Fruit fly (Drosophila melanogaster) whole organism, wandering third instar larva: ENCODE data around the gene Smyd3.

Experiments
- Abd-B ChIP-seq: fragments of >200 bp; optimal IDR thresholded peaks from 2 replicates; lab custom pipeline; 2017; ENCODE audit warnings: missing biosample characterization, missing genetic modification characterization
- CG32264 ChIP-seq: fragments of 200-800 bp; sonication (Bioruptor generic); optimal IDR thresholded peaks from 2 replicates; lab custom pipeline; 2016; ENCODE audit warnings: missing biosample characterization, missing genetic modification characterization
- CG9705 ChIP-seq: fragments of 200-800 bp; sonication (Bioruptor generic); optimal IDR thresholded peaks from 2 replicates; lab custom pipeline; 2018; ENCODE audit warnings: missing biosample characterization, mild to moderate bottlenecking, missing genetic modification characterization
- CrebA ChIP-seq: fragments of 200-800 bp; sonication (Bioruptor generic); optimal IDR thresholded peaks from 2 replicates; lab custom pipeline; 2016; ENCODE audit warnings: missing biosample characterization, mild to moderate bottlenecking, missing genetic modification characterization, borderline replicate concordance
- Dfd ChIP-seq: fragments of >200 bp; optimal IDR thresholded peaks from 2 replicates; lab custom pipeline; 2017; ENCODE audit warnings: missing biosample characterization, missing genetic modification characterization
- Dif ChIP-seq: fragments of 200-275, 200-300 bp; sonication (Bioruptor generic); optimal IDR thresholded peaks from 2 replicates; lab custom pipeline; 2018; ENCODE audit warnings: missing biosample characterization, missing genetic modification characterization; ENCODE audit not compliant: partially characterized antibody
- GATAd ChIP-seq: sonication (Bioruptor generic); optimal IDR thresholded peaks from 2 replicates; lab custom pipeline; 2016; ENCODE audit warnings: missing biosample characterization, missing genetic modification characterization
- HLH106 ChIP-seq: fragments of 200-800 bp; optimal IDR thresholded peaks from 3 replicates; lab custom pipeline; 2019; ENCODE audit warnings: missing biosample characterization, mild to moderate bottlenecking, missing genetic modification characterization, moderate library complexity
- Hnf4 ChIP-seq: fragments of 200-800 bp; sonication (Bioruptor generic); optimal IDR thresholded peaks from 2 replicates; lab custom pipeline; 2016; ENCODE audit warnings: missing biosample characterization, mild to moderate bottlenecking, missing genetic modification characterization
- Hr78 ChIP-seq: fragments of >200 bp; optimal IDR thresholded peaks from 2 replicates; lab custom pipeline; 2017; ENCODE audit warnings: missing biosample characterization, missing genetic modification characterization
- Hr83 ChIP-seq: fragments of 200-300 bp; sonication (Bioruptor generic); optimal IDR thresholded peaks from 2 replicates; lab custom pipeline; 2016; ENCODE audit warnings: missing biosample characterization, mild to moderate bottlenecking, missing genetic modification characterization, moderate library complexity; ENCODE audit not compliant: poor library complexity, severe bottlenecking
- Jra ChIP-seq: sonication (Bioruptor generic); optimal IDR thresholded peaks from 2 replicates; lab custom pipeline; 2016; ENCODE audit warnings: missing biosample characterization, missing genetic modification characterization
- Mio ChIP-seq: sonication (Bioruptor generic); optimal IDR thresholded peaks from 2 replicates; lab custom pipeline; 2016; ENCODE audit warnings: missing biosample characterization, missing genetic modification characterization
- Myc ChIP-seq: fragments of >200 bp; optimal IDR thresholded peaks from 2 replicates; lab custom pipeline; 2017
- N ChIP-seq: fragments of >200 bp; optimal IDR thresholded peaks from 2 replicates; lab custom pipeline; 2018; ENCODE audit warnings: missing biosample characterization, missing external identifiers, missing genetic modification characterization
- OdsH ChIP-seq: fragments of 200-800 bp; sonication (Bioruptor generic); optimal IDR thresholded peaks from 2 replicates; lab custom pipeline; 2016; ENCODE audit warnings: missing biosample characterization, mild to moderate bottlenecking, missing genetic modification characterization
- Rel ChIP-seq, 2 experiments: fragments of 200-800 bp; sonication (Bioruptor generic) in 1 of 2; optimal IDR thresholded peaks; 2 replicates in 1 of 2; 3 replicates in 1 of 2; lab custom pipeline; 2016 to 2019; ENCODE audit warnings: mild to moderate bottlenecking in 2 of 2, missing biosample characterization in 2 of 2, missing genetic modification characterization in 2 of 2, moderate library complexity in 1 of 2
- Sp1 ChIP-seq: fragments of 200-800 bp; sonication (Bioruptor generic); optimal IDR thresholded peaks from 3 replicates; lab custom pipeline; 2019; ENCODE audit warnings: missing biosample characterization, mild to moderate bottlenecking, missing genetic modification characterization, moderate library complexity
- Vsx2 ChIP-seq: fragments of 200-300, 225-300 bp; sonication (Bioruptor generic); optimal IDR thresholded peaks from 2 replicates; lab custom pipeline; 2018; ENCODE audit warnings: missing biosample characterization, missing genetic modification characterization; ENCODE audit not compliant: partially characterized antibody
- br ChIP-seq: fragments of 200-800 bp; sonication (Bioruptor generic); optimal IDR thresholded peaks from 2 replicates; lab custom pipeline; 2016; ENCODE audit warnings: missing biosample characterization, missing genetic modification characterization
- brk ChIP-seq: fragments of 200-800 bp; sonication (Bioruptor generic); optimal IDR thresholded peaks from 2 replicates; lab custom pipeline; 2016; ENCODE audit warnings: missing biosample characterization, mild to moderate bottlenecking, missing genetic modification characterization
- dl ChIP-seq, 2 experiments: fragments of 175-275, 200-275 bp in 1 of 2; fragments of 200-275 bp in 1 of 2; sonication (Bioruptor generic); optimal IDR thresholded peaks; lab custom pipeline; 2018; ENCODE audit warnings: mild to moderate bottlenecking in 2 of 2, missing biosample characterization in 2 of 2, missing genetic modification characterization in 2 of 2, moderate library complexity in 2 of 2; ENCODE audit not compliant: partially characterized antibody in 2 of 2, insufficient read depth in 1 of 2
- dmrt93B ChIP-seq: fragments of 200-800 bp; sonication (Bioruptor generic); optimal IDR thresholded peaks from 2 replicates; lab custom pipeline; 2018; ENCODE audit warnings: missing biosample characterization, mild to moderate bottlenecking, missing genetic modification characterization
- dsf ChIP-seq: sonication (Bioruptor generic); optimal IDR thresholded peaks from 2 replicates; lab custom pipeline; 2016; ENCODE audit warnings: missing biosample characterization, missing genetic modification characterization, borderline replicate concordance
- ey ChIP-seq: fragments of 200-800 bp; sonication (Bioruptor generic); optimal IDR thresholded peaks from 2 replicates; lab custom pipeline; 2016; ENCODE audit warnings: missing biosample characterization, missing genetic modification characterization
- foxo ChIP-seq, 2 experiments: fragments of 200-800 bp; sonication (Bioruptor generic); optimal IDR thresholded peaks; 2 replicates in 1 of 2; 3 replicates in 1 of 2; lab custom pipeline; 2016 to 2017; ENCODE audit warnings: missing biosample characterization in 2 of 2, missing genetic modification characterization in 2 of 2
- fru ChIP-seq: fragments of 200-800 bp; sonication (Bioruptor generic); optimal IDR thresholded peaks from 3 replicates; lab custom pipeline; 2016; ENCODE audit warnings: missing biosample characterization, mild to moderate bottlenecking, missing genetic modification characterization
- h ChIP-seq: fragments of 200-800 bp; sonication (Bioruptor generic); optimal IDR thresholded peaks from 3 replicates; lab custom pipeline; 2016; ENCODE audit warnings: missing biosample characterization, mild to moderate bottlenecking, missing genetic modification characterization
- jim ChIP-seq: fragments of 175-275, 200-325 bp; sonication (Bioruptor generic); optimal IDR thresholded peaks from 2 replicates; lab custom pipeline; 2016; ENCODE audit warnings: missing biosample characterization, mild to moderate bottlenecking, missing genetic modification characterization
- lola ChIP-seq: fragments of >200 bp; optimal IDR thresholded peaks from 2 replicates; lab custom pipeline; 2017; ENCODE audit warnings: missing biosample characterization, missing genetic modification characterization
- pan ChIP-seq: fragments of >200 bp; optimal IDR thresholded peaks from 2 replicates; lab custom pipeline; 2017
- psq ChIP-seq: fragments of 200-800 bp; sonication (Bioruptor generic); optimal IDR thresholded peaks from 3 replicates; lab custom pipeline; 2017; ENCODE audit warnings: missing biosample characterization, mild to moderate bottlenecking, missing genetic modification characterization, moderate library complexity
- rgr ChIP-seq: fragments of 200-800 bp; sonication (Bioruptor generic); optimal IDR thresholded peaks from 3 replicates; lab custom pipeline; 2016; ENCODE audit warnings: missing biosample characterization, mild to moderate bottlenecking, missing genetic modification characterization
- sage ChIP-seq: fragments of 200-800 bp; sonication (Bioruptor generic); optimal IDR thresholded peaks from 2 replicates; lab custom pipeline; 2016; ENCODE audit warnings: missing biosample characterization, mild to moderate bottlenecking, missing genetic modification characterization
- sv ChIP-seq: fragments of 200-800 bp; sonication (Bioruptor generic); optimal IDR thresholded peaks from 3 replicates; lab custom pipeline; 2016; ENCODE audit warnings: missing biosample characterization, missing genetic modification characterization
- tai ChIP-seq: sonication (Bioruptor generic); optimal IDR thresholded peaks from 2 replicates; lab custom pipeline; 2016; ENCODE audit warnings: missing biosample characterization, missing genetic modification characterization
- usp ChIP-seq: fragments of >200 bp; optimal IDR thresholded peaks from 2 replicates; lab custom pipeline; 2017; ENCODE audit warnings: missing biosample characterization, missing genetic modification characterization
- woc ChIP-seq: sonication (Bioruptor generic); optimal IDR thresholded peaks from 2 replicates; lab custom pipeline; 2016; ENCODE audit warnings: missing biosample characterization, mild to moderate bottlenecking, missing genetic modification characterization

Smyd3 gene

DNA sequence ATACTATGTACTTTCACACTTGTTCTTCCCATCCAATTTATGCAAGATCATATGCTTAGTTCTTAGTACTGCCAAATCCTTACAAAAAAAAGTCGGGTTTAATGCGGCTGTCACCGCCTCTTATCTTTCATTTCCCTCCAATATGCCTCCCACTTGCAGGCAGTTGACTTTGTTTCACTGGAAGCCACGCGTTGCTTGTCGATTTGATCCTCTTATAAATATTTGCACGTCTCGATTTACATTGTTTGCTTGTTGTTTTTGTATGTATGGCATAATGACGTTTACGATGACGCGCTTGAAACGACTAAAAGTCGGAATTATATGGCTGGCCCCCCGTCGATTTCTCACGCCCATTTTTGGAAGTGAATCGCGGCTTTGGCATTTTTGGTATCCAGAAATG lies 40.3 kb upstream of the Smyd3 start:
- TF ChIP-seq Jra (GFP tag; lab: Kevin White, UChicago) = no peak
- TF ChIP-seq h (GFP tag; lab: Kevin White, UChicago) = peak; percentile 43

- TF ChIP-seq Sp1 (GFP tag; lab: Kevin White, UChicago) (peak; percentile 74), Dfd (GFP tag; lab: Kevin White, UChicago) (peak; percentile 9), Mio (GFP tag; lab: Kevin White, UChicago) (no peak), usp (GFP tag; lab: Kevin White, UChicago) (no peak), Jra (GFP tag; lab: Kevin White, UChicago) (no peak), Rel (GFP tag; optimal IDR thresholded peaks at IDR 0.05; lab: Kevin White, UChicago) (no peak), Rel (tag; optimal IDR thresholded peaks at IDR 0.05; lab: Kevin White, UChicago) (peak; percentile 83), fru (peak; percentile 58), br (GFP tag; lab: Kevin White, UChicago) (peak; percentile 78), dmrt93B (peak; percentile 62), CG9705 (GFP tag; lab: Kevin White, UChicago) (peak; percentile 64), ey (GFP tag; lab: Kevin White, UChicago) (peak; percentile 67), rgr (GFP tag; lab: Kevin White, UChicago) (peak; percentile 68), Hr83 (no peak), N (GFP tag; lab: Kevin White, UChicago) (no peak), lola (no peak), foxo (GFP tag; optimal IDR thresholded peaks at IDR 0.05; lab: Kevin White, UChicago) (peak in 1 of 2 experiments; percentile 25), psq (GFP tag; lab: Kevin White, UChicago) (peak; percentile 28), dl (GFP tag; optimal IDR thresholded peaks at IDR 0.05; lab: Kevin White, UChicago; ENCODE audit: insufficient read depth in 1 of 2, partially characterized antibody in 2 of 2) (no peak), sv (GFP tag; lab: Kevin White, UChicago) (no peak), Hr78 (GFP tag; lab: Kevin White, UChicago) (no peak), HLH106 (tag; lab: Kevin White, UChicago) (peak; percentile 82), dsf (GFP tag; lab: Kevin White, UChicago) (peak; percentile 7), jim (GFP tag; lab: Kevin White, UChicago) (no peak), CG32264 (GFP tag; lab: Kevin White, UChicago) (peak; percentile 44), h (GFP tag; lab: Kevin White, UChicago) (peak; percentile 65), Hnf4 (GFP tag; lab: Kevin White, UChicago) (peak; percentile 44), sage (GFP tag; lab: Kevin White, UChicago) (no peak), CrebA (GFP tag; lab: Kevin White, UChicago) (no peak)
Measured at dm6 chrX:2647950-2648613, 39.4 kb upstream of the Smyd3 start.

dm6 chrX:2647472-2647883 lies 38.8 kb upstream of the Smyd3 start:
- TF ChIP-seq Dif (GFP tag; lab: Kevin White, UChicago) = no peak
- peak; percentile 74 for TF ChIP-seq sage (GFP tag; lab: Kevin White, UChicago)
- TF ChIP-seq Hr83 = no peak
- TF ChIP-seq Jra (GFP tag; lab: Kevin White, UChicago) = peak; percentile 53
- no peak for TF ChIP-seq dsf (GFP tag; lab: Kevin White, UChicago)
- TF ChIP-seq tai (GFP tag; lab: Kevin White, UChicago) = peak; percentile 58
- TF ChIP-seq br (GFP tag; lab: Kevin White, UChicago) = peak; percentile 83
- peak; percentile 87 for TF ChIP-seq HLH106 (tag; lab: Kevin White, UChicago)
- TF ChIP-seq rgr (GFP tag; lab: Kevin White, UChicago) = peak; percentile 84
- TF ChIP-seq woc (GFP tag; lab: Kevin White, UChicago) = peak; percentile 88
- TF ChIP-seq CG32264 (GFP tag; lab: Kevin White, UChicago) = peak; percentile 78
- no peak for TF ChIP-seq Myc (lab: Kevin White, UChicago)
- TF ChIP-seq Hr78 (GFP tag; lab: Kevin White, UChicago) = no peak
- TF ChIP-seq dl (GFP tag; optimal IDR thresholded peaks at IDR 0.05; lab: Kevin White, UChicago; ENCODE audit: insufficient read depth in 1 of 2, partially characterized antibody in 2 of 2) = no peak
- TF ChIP-seq Hnf4 (GFP tag; lab: Kevin White, UChicago) = peak; percentile 83
- TF ChIP-seq Dfd (GFP tag; lab: Kevin White, UChicago) = no peak
- TF ChIP-seq h (GFP tag; lab: Kevin White, UChicago) = peak; percentile 87
- peak; percentile 83 for TF ChIP-seq Sp1 (GFP tag; lab: Kevin White, UChicago)
- TF ChIP-seq foxo (GFP tag; optimal IDR thresholded peaks at IDR 0.05; lab: Kevin White, UChicago) = peak; percentile 41 to 90
- peak; percentile 76 for TF ChIP-seq CG9705 (GFP tag; lab: Kevin White, UChicago)
- peak; percentile 75 for TF ChIP-seq dmrt93B
- TF ChIP-seq OdsH (GFP tag; lab: Kevin White, UChicago) = peak; percentile 83
- TF ChIP-seq fru = peak; percentile 91
- TF ChIP-seq lola = no peak
- peak; percentile 61 for TF ChIP-seq brk (GFP tag; lab: Kevin White, UChicago)
- peak; percentile 2 for TF ChIP-seq Rel (GFP tag; optimal IDR thresholded peaks at IDR 0.05; lab: Kevin White, UChicago)
- no peak for TF ChIP-seq Rel (tag; optimal IDR thresholded peaks at IDR 0.05; lab: Kevin White, UChicago)
- TF ChIP-seq ey (GFP tag; lab: Kevin White, UChicago) = peak; percentile 87
- no peak for TF ChIP-seq Vsx2
- TF ChIP-seq sv (GFP tag; lab: Kevin White, UChicago) = peak; percentile 45
- TF ChIP-seq Mio (GFP tag; lab: Kevin White, UChicago) = no peak
- TF ChIP-seq psq (GFP tag; lab: Kevin White, UChicago) = peak; percentile 76
- no peak for TF ChIP-seq N (GFP tag; lab: Kevin White, UChicago)
- no peak for TF ChIP-seq GATAd (GFP tag; lab: Kevin White, UChicago)
- TF ChIP-seq jim (GFP tag; lab: Kevin White, UChicago) = no peak
- no peak for TF ChIP-seq Abd-B
- no peak for TF ChIP-seq usp (GFP tag; lab: Kevin White, UChicago)
- TF ChIP-seq pan (lab: Kevin White, UChicago) = no peak
- peak; percentile 6 for TF ChIP-seq CrebA (GFP tag; lab: Kevin White, UChicago)
